Fruit fly (Drosophila melanogaster): ENCODE data around the gene CG14434.

DNA sequence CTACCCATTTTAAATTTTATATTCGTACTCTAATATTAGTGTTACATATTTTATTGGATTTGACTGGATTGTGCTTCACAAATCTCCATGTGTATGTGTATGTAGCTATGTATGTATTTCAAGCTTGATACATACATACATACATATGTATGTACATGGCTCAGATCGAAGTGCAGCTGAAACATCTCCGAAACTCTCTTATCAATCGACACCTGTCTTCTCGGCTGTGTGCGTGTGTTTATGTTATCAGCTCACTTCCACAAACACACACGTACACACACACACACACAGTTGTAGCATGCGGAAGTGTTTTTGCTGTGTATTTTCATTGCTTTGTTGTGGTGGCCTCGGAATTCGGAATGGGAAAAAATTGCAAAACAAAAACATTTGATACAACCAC lies 7.7 kb downstream of the CG14434 start:
- TF ChIP-seq ro (GFP tag; IDR thresholded peaks at IDR 0.05), result no peak
- TF ChIP-seq CG8388 (GFP tag; optimal IDR thresholded peaks at IDR 0.05), result no peak
- no peak for TF ChIP-seq CG5180 (GFP tag; optimal IDR thresholded peaks at IDR 0.05)
- TF ChIP-seq dysf (GFP tag; IDR thresholded peaks at IDR 0.05), result no peak
- no peak for TF ChIP-seq CG6654 (GFP tag; optimal IDR thresholded peaks at IDR 0.05)
- no peak for TF ChIP-seq chn (GFP tag; optimal IDR thresholded peaks at IDR 0.05)
- TF ChIP-seq en (GFP tag; optimal IDR thresholded peaks at IDR 0.05), result no peak
